Fruit fly (Drosophila melanogaster) whole organism, embryonic: ENCODE data around the gene unc-45.

Source experiments
- Ada2b ChIP-seq: fragments of 200-800 bp; sonication (Bioruptor generic); IDR thresholded peaks from 2 replicates; pipeline ENCODE4 v1.3.6; 2022; ENCODE audit warnings: missing biosample characterization, missing genetic modification characterization
- CG10209 ChIP-seq: fragments of 200-800 bp; sonication (Bioruptor generic); optimal IDR thresholded peaks from 3 replicates; lab custom pipeline; 2017; ENCODE audit warnings: missing biosample characterization, mild to moderate bottlenecking, missing genetic modification characterization, missing genetic modification reagents
- CG10366 ChIP-seq: fragments of 200-800 bp; sonication (Bioruptor generic); IDR thresholded peaks from 2 replicates; pipeline ENCODE4 v1.3.6; 2022; ENCODE audit warnings: missing biosample characterization, missing genetic modification characterization
- CG11398 ChIP-seq: fragments of 200-800 bp; sonication (Bioruptor generic); optimal IDR thresholded peaks from 2 replicates; lab custom pipeline; 2016; ENCODE audit warnings: missing biosample characterization, missing genetic modification characterization
- CG12219 ChIP-seq: fragments of 200-800 bp; sonication (Bioruptor generic); optimal IDR thresholded peaks from 3 replicates; lab custom pipeline; 2018; ENCODE audit warnings: missing biosample characterization, mild to moderate bottlenecking, missing genetic modification characterization
- CG12769 ChIP-seq: fragments of 200-800 bp; sonication (Bioruptor generic); optimal IDR thresholded peaks from 2 replicates; lab custom pipeline; 2019; ENCODE audit warnings: missing biosample characterization, mild to moderate bottlenecking, missing genetic modification characterization, moderate library complexity
- CG14860 ChIP-seq: fragments of 200-800 bp; sonication (Bioruptor generic); IDR thresholded peaks from 3 replicates; pipeline ENCODE4 v1.3.6; 2022; ENCODE audit warnings: missing biosample characterization, missing genetic modification characterization; ENCODE audit not compliant: partially characterized antibody
- CG15073 ChIP-seq: fragments of 200-800 bp; sonication (Bioruptor generic); optimal IDR thresholded peaks from 2 replicates; lab custom pipeline; 2016; ENCODE audit warnings: missing biosample characterization, missing genetic modification characterization
- CG1603 ChIP-seq: fragments of 200-800 bp; sonication (Bioruptor generic); optimal IDR thresholded peaks from 2 replicates; lab custom pipeline; 2019; ENCODE audit warnings: missing biosample characterization, mild to moderate bottlenecking, missing genetic modification characterization, moderate library complexity
- CG17385 ChIP-seq: fragments of 200-800 bp; sonication (Bioruptor generic); optimal IDR thresholded peaks from 3 replicates; lab custom pipeline; 2018; ENCODE audit warnings: missing biosample characterization, mild to moderate bottlenecking, missing genetic modification characterization
- CG18011 ChIP-seq: fragments of 200-800 bp; sonication (Bioruptor generic); optimal IDR thresholded peaks from 2 replicates; lab custom pipeline; 2017; ENCODE audit warnings: missing biosample characterization, missing genetic modification characterization, mild to moderate bottlenecking, moderate library complexity, missing genotype
- CG2875 ChIP-seq: fragments of 200-800 bp; sonication (Bioruptor generic); optimal IDR thresholded peaks from 2 replicates; lab custom pipeline; 2017; ENCODE audit warnings: missing biosample characterization, mild to moderate bottlenecking, missing genetic modification characterization, missing genetic modification reagents
- CG2889 ChIP-seq: fragments of 200-800 bp; sonication (Bioruptor generic); IDR thresholded peaks from 3 replicates; pipeline ENCODE4 v1.3.6; 2022; ENCODE audit warnings: missing biosample characterization, missing genetic modification characterization
- CG34224 ChIP-seq: fragments of 200-800 bp; sonication (Bioruptor generic); IDR thresholded peaks from 3 replicates; pipeline ENCODE4 v1.3.6; 2022; ENCODE audit warnings: missing biosample characterization, missing genetic modification characterization; ENCODE audit not compliant: partially characterized antibody
- CG3838 ChIP-seq: fragments of 200-800 bp; sonication (Bioruptor generic); optimal IDR thresholded peaks from 3 replicates; lab custom pipeline; 2016; ENCODE audit warnings: missing biosample characterization, missing genetic modification characterization
- CG4424 ChIP-seq: fragments of 200-800 bp; sonication (Bioruptor generic); optimal IDR thresholded peaks from 3 replicates; lab custom pipeline; 2016; ENCODE audit warnings: missing biosample characterization, missing genetic modification characterization
- CG5953 ChIP-seq: fragments of 200-800 bp; sonication (Bioruptor generic); IDR thresholded peaks from 2 replicates; pipeline ENCODE4 v1.3.6; 2022; ENCODE audit warnings: missing biosample characterization, missing genetic modification characterization
- CG6813 ChIP-seq: fragments of 200-800 bp; sonication (Bioruptor generic); optimal IDR thresholded peaks from 2 replicates; lab custom pipeline; 2017; ENCODE audit warnings: missing biosample characterization, missing genetic modification characterization, mild to moderate bottlenecking, moderate library complexity, missing genetic modification reagents
- CG7963 ChIP-seq: fragments of 200-800 bp; sonication (Bioruptor generic); IDR thresholded peaks from 3 replicates; pipeline ENCODE4 v1.3.6; 2022; ENCODE audit warnings: missing biosample characterization, missing genetic modification characterization; ENCODE audit not compliant: partially characterized antibody
- CG8281 ChIP-seq: fragments of 200-800 bp; sonication (Bioruptor generic); optimal IDR thresholded peaks from 2 replicates; lab custom pipeline; 2018; ENCODE audit warnings: missing biosample characterization, mild to moderate bottlenecking, missing genetic modification characterization, moderate library complexity
- Chrac-16 ChIP-seq: fragments of 200-800 bp; sonication (Bioruptor generic); optimal IDR thresholded peaks from 3 replicates; lab custom pipeline; 2016; ENCODE audit warnings: missing biosample characterization, missing genetic modification characterization
- Dp ChIP-seq: fragments of 200-800 bp; sonication (Bioruptor generic); optimal IDR thresholded peaks from 2 replicates; lab custom pipeline; 2018; ENCODE audit warnings: missing biosample characterization, mild to moderate bottlenecking, missing genetic modification characterization, moderate library complexity
- E2f1 ChIP-seq: fragments of 200-800 bp; sonication (Bioruptor generic); IDR thresholded peaks from 2 replicates; pipeline ENCODE4 v1.3.6; 2022; ENCODE audit warnings: missing biosample characterization, missing genetic modification characterization
- Elba2 ChIP-seq: fragments of 200-800 bp; sonication (Bioruptor generic); optimal IDR thresholded peaks from 3 replicates; lab custom pipeline; 2016; ENCODE audit warnings: missing biosample characterization, missing genetic modification characterization
- GATAe ChIP-seq: fragments of 200-800 bp; sonication (Bioruptor generic); conservative IDR thresholded peaks from 2 replicates; pipeline ENCODE4 v1.3.6; 2022; ENCODE audit warnings: missing biosample characterization, missing genetic modification characterization
- Hey ChIP-seq: fragments of 200-800 bp; sonication (Bioruptor generic); optimal IDR thresholded peaks from 3 replicates; lab custom pipeline; 2018; ENCODE audit warnings: missing biosample characterization, mild to moderate bottlenecking, missing genetic modification characterization
- Hr51 ChIP-seq, 2 experiments: fragments of 200-800 bp; sonication (Bioruptor generic); optimal IDR thresholded peaks; 2 replicates in 1 of 2; 3 replicates in 1 of 2; lab custom pipeline; 2016 to 2018; ENCODE audit warnings: missing biosample characterization in 2 of 2, missing genetic modification characterization in 2 of 2, mild to moderate bottlenecking in 1 of 2, moderate library complexity in 1 of 2
- Hr78 ChIP-seq, 2 experiments: fragments of 200-800 bp in 1 of 2; fragments of >200 bp in 1 of 2; sonication (Bioruptor generic) in 1 of 2; optimal IDR thresholded peaks; 2 replicates each; lab custom pipeline; 2017 to 2019; ENCODE audit warnings: missing biosample characterization in 2 of 2, missing genetic modification characterization in 2 of 2, mild to moderate bottlenecking in 1 of 2, moderate library complexity in 1 of 2
- Myb ChIP-seq: fragments of 200-800 bp; sonication (Bioruptor generic); optimal IDR thresholded peaks from 2 replicates; lab custom pipeline; 2016; ENCODE audit warnings: missing biosample characterization, missing genetic modification characterization
- Pdp1 ChIP-seq, 2 experiments: fragments of 200-800 bp; sonication (Bioruptor generic); optimal IDR thresholded peaks; 3 replicates each; lab custom pipeline; 2016; ENCODE audit warnings: missing biosample characterization in 2 of 2, missing genetic modification characterization in 2 of 2, mild to moderate bottlenecking in 1 of 2, moderate library complexity in 1 of 2
- Sry-β ChIP-seq: fragments of 200-800 bp; sonication (Bioruptor generic); optimal IDR thresholded peaks from 2 replicates; lab custom pipeline; 2018; ENCODE audit warnings: missing biosample characterization, mild to moderate bottlenecking, missing genetic modification characterization, moderate library complexity
- ato ChIP-seq: fragments of 200-800 bp; sonication (Bioruptor generic); IDR thresholded peaks from 2 replicates; pipeline ENCODE4 v1.3.6; 2022; ENCODE audit warnings: missing biosample characterization, missing genetic modification characterization; ENCODE audit not compliant: partially characterized antibody
- cato ChIP-seq: fragments of 200-800 bp; sonication (Bioruptor generic); optimal IDR thresholded peaks from 2 replicates; lab custom pipeline; 2016; ENCODE audit warnings: missing biosample characterization, missing genetic modification characterization, borderline replicate concordance
- chinmo ChIP-seq: fragments of 200-800 bp; sonication (Bioruptor generic); IDR thresholded peaks from 4 replicates; pipeline ENCODE4 v1.3.6; 2022; ENCODE audit warnings: missing biosample characterization, missing genetic modification characterization; ENCODE audit not compliant: partially characterized antibody
- gsb-n ChIP-seq: fragments of 200-800 bp; sonication (Bioruptor generic); optimal IDR thresholded peaks from 3 replicates; lab custom pipeline; 2018; ENCODE audit warnings: missing biosample characterization, mild to moderate bottlenecking, missing genetic modification characterization
- hth ChIP-seq: fragments of >200 bp; optimal IDR thresholded peaks from 2 replicates; lab custom pipeline; 2017; ENCODE audit warnings: inconsistent platforms
- lbe ChIP-seq: fragments of 200-800 bp; sonication (Bioruptor generic); optimal IDR thresholded peaks from 2 replicates; lab custom pipeline; 2016; ENCODE audit warnings: missing biosample characterization, mild to moderate bottlenecking, missing genetic modification characterization
- lmd ChIP-seq: fragments of 200-800 bp; sonication (Bioruptor generic); IDR thresholded peaks from 2 replicates; pipeline ENCODE4 v1.3.6; 2022; ENCODE audit warnings: missing biosample characterization, missing genetic modification characterization
- mirr ChIP-seq: fragments of 200-800 bp; sonication (Bioruptor generic); optimal IDR thresholded peaks from 3 replicates; lab custom pipeline; 2018; ENCODE audit warnings: missing biosample characterization, mild to moderate bottlenecking, missing genetic modification characterization
- org-1 ChIP-seq: fragments of 200-800 bp; sonication (Bioruptor generic); optimal IDR thresholded peaks from 2 replicates; lab custom pipeline; 2017; ENCODE audit warnings: missing biosample characterization, missing genetic modification characterization
- pb ChIP-seq: fragments of 200-800 bp; sonication (Bioruptor generic); optimal IDR thresholded peaks from 3 replicates; lab custom pipeline; 2016; ENCODE audit warnings: missing biosample characterization, missing genetic modification characterization
- ranshi ChIP-seq: fragments of 200-800 bp; sonication (Bioruptor generic); IDR thresholded peaks from 2 replicates; pipeline ENCODE4 v1.3.6; 2022; ENCODE audit warnings: missing biosample characterization, missing genetic modification characterization
- rib ChIP-seq: fragments of 200-800 bp; sonication (Bioruptor generic); IDR thresholded peaks from 2 replicates; pipeline ENCODE4 v1.3.6; 2022; ENCODE audit warnings: missing biosample characterization, missing genetic modification characterization
- sens ChIP-seq: fragments of 200-800 bp; sonication (Bioruptor generic); peaks from one replicate; lab custom pipeline; 2016; ENCODE audit warnings: missing biosample characterization, missing genetic modification characterization
- slou ChIP-seq: fragments of 200-800 bp; sonication (Bioruptor generic); optimal IDR thresholded peaks from 3 replicates; lab custom pipeline; 2016; ENCODE audit warnings: missing biosample characterization, missing genetic modification characterization
- so ChIP-seq: fragments of 200-800 bp; sonication (Bioruptor generic); IDR thresholded peaks from 3 replicates; pipeline ENCODE4 v1.3.6; 2022; ENCODE audit warnings: missing biosample characterization, missing genetic modification characterization
- sob ChIP-seq: fragments of 200-800 bp; sonication (Bioruptor generic); IDR thresholded peaks from 2 replicates; pipeline ENCODE4 v1.3.6; 2022; ENCODE audit warnings: missing biosample characterization, missing genetic modification characterization
- sr ChIP-seq: fragments of 200-800 bp; sonication (Bioruptor generic); IDR thresholded peaks from 3 replicates; pipeline ENCODE4 v1.3.6; 2022; ENCODE audit warnings: missing biosample characterization, missing genetic modification characterization
- tup ChIP-seq: fragments of 200-800 bp; sonication (Bioruptor generic); optimal IDR thresholded peaks from 2 replicates; lab custom pipeline; 2016; ENCODE audit warnings: missing biosample characterization, mild to moderate bottlenecking, missing genetic modification characterization, moderate library complexity

The unc-45 gene

DNA sequence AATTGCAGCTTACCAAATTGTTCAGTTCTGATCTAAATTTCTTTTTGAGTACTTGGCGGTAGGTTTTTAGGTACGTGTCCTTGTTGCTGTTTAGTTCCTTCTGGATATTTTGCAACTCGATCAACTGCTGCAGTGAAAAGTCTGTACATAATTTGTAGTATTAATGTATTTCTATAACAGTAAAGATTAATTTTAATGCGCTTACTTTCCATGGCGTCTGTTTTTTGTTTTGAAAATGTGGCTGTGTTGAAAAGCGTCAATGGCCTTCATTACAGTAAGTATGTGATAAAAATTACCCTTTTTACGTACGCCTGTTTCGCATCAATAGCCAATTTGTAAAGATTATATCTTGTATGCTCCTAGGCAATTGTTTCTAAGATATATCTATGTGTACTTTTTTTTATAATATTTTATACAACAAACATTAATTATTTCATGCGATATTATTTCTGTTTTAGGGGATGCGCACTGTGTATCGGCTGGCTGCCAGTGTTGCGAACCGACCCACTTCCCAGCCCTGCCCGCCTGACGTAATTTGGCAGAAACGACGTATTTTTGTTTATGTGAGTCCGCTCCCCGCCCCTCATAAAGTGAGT is 31.9 kb upstream of the unc-45 start, which contains the start of the genes Kmn2 and CG2698 (continued):
- TF ChIP-seq CG7963 (GFP tag; lab: Robert Waterston, UW) (no peak), lbe (peak; percentile 92), ato (no peak), lmd (GFP tag; lab: Robert Waterston, UW) (peak; percentile 99), gsb-n (tag; lab: Kevin White, UChicago) (peak; percentile 94), CG11398 (GFP tag; lab: Kevin White, UChicago) (no peak), CG10209 (GFP tag; lab: Kevin White, UChicago) (peak; percentile 96), chinmo (GFP tag; lab: Robert Waterston, UW) (no peak), CG4424 (GFP tag; lab: Kevin White, UChicago) (peak; percentile 97), pb (peak; percentile 61), ranshi (GFP tag; lab: Robert Waterston, UW) (peak; percentile 97), sr (GFP tag; lab: Robert Waterston, UW) (peak; percentile 75; the same call in 2 of the 3 replicates), Elba2 (GFP tag; lab: Kevin White, UChicago) (peak; percentile 78), E2f1 (GFP tag; lab: Robert Waterston, UW) (peak; percentile 98), Sry-β (GFP tag; lab: Kevin White, UChicago) (peak; percentile 40), CG18011 (peak; percentile 82), CG1603 (peak; percentile 57), CG8281 (tag; lab: Kevin White, UChicago) (peak; percentile 83), cato (peak; percentile 91), CG6813 (GFP tag; lab: Kevin White, UChicago) (peak; percentile 86), CG15073 (GFP tag; lab: Kevin White, UChicago) (peak; percentile 75), Hr78 (GFP tag; optimal IDR thresholded peaks at IDR 0.05; lab: Kevin White, UChicago) (peak in 1 of 2 experiments; percentile 67), rib (GFP tag; lab: Robert Waterston, UW) (peak; percentile 98), CG5953 (GFP tag; lab: Robert Waterston, UW) (peak; percentile 96), Dp (GFP tag; lab: Kevin White, UChicago) (peak; percentile 75), slou (GFP tag; lab: Kevin White, UChicago) (peak; percentile 87), tup (GFP tag; lab: Kevin White, UChicago) (peak; percentile 87), CG2889 (GFP tag; lab: Robert Waterston, UW) (peak; percentile 97), CG3838 (GFP tag; lab: Kevin White, UChicago) (peak; percentile 65), CG12219 (GFP tag; lab: Kevin White, UChicago) (peak; percentile 81), Ada2b (GFP tag; lab: Robert Waterston, UW) (peak; percentile 96), CG34224 (GFP tag; lab: Robert Waterston, UW) (no peak), GATAe (GFP tag; lab: Robert Waterston, UW) (peak; percentile 90; the same call in 1 of the 2 replicates), CG10366 (GFP tag; lab: Robert Waterston, UW) (peak; percentile 98), CG17385 (GFP tag; lab: Kevin White, UChicago) (peak; percentile 92), Hr51 (GFP tag; optimal IDR thresholded peaks at IDR 0.05; lab: Kevin White, UChicago) (peak; percentile 80 to 94), org-1 (GFP tag; lab: Kevin White, UChicago) (peak; percentile 89), sob (GFP tag; lab: Robert Waterston, UW) (peak; percentile 99), Pdp1 (GFP tag; optimal IDR thresholded peaks at IDR 0.05; lab: Kevin White, UChicago) (peak; percentile 93 to 98), CG14860 (GFP tag; lab: Robert Waterston, UW) (peak; percentile 25; the same call in 1 of the 3 replicates), Chrac-16 (peak; percentile 97), so (GFP tag; lab: Robert Waterston, UW) (peak; percentile 95), mirr (peak; percentile 78), hth (lab: Kevin White, UChicago) (no peak), Hey (peak; percentile 61), Myb (GFP tag; lab: Kevin White, UChicago) (peak; percentile 59), CG12769 (tag; lab: Kevin White, UChicago) (peak; percentile 74), sens (peak; percentile 95), CG2875 (GFP tag; lab: Kevin White, UChicago) (peak; percentile 91)
